Fruit fly (Drosophila melanogaster) whole organism, wandering third instar larva: ENCODE results near the gene RpL34b.

Source experiments
- Abd-B ChIP-seq: fragments of >200 bp; optimal IDR thresholded peaks from 2 replicates; lab custom pipeline; 2017; ENCODE audit warnings: missing biosample characterization, missing genetic modification characterization
- CG32264 ChIP-seq: fragments of 200-800 bp; sonication (Bioruptor generic); optimal IDR thresholded peaks from 2 replicates; lab custom pipeline; 2016; ENCODE audit warnings: missing biosample characterization, missing genetic modification characterization
- CG9705 ChIP-seq: fragments of 200-800 bp; sonication (Bioruptor generic); optimal IDR thresholded peaks from 2 replicates; lab custom pipeline; 2018; ENCODE audit warnings: missing biosample characterization, mild to moderate bottlenecking, missing genetic modification characterization
- CrebA ChIP-seq: fragments of 200-800 bp; sonication (Bioruptor generic); optimal IDR thresholded peaks from 2 replicates; lab custom pipeline; 2016; ENCODE audit warnings: missing biosample characterization, mild to moderate bottlenecking, missing genetic modification characterization, borderline replicate concordance
- Dfd ChIP-seq: fragments of >200 bp; optimal IDR thresholded peaks from 2 replicates; lab custom pipeline; 2017; ENCODE audit warnings: missing biosample characterization, missing genetic modification characterization
- Dif ChIP-seq: fragments of 200-275, 200-300 bp; sonication (Bioruptor generic); optimal IDR thresholded peaks from 2 replicates; lab custom pipeline; 2018; ENCODE audit warnings: missing biosample characterization, missing genetic modification characterization; ENCODE audit not compliant: partially characterized antibody
- GATAd ChIP-seq: sonication (Bioruptor generic); optimal IDR thresholded peaks from 2 replicates; lab custom pipeline; 2016; ENCODE audit warnings: missing biosample characterization, missing genetic modification characterization
- HLH106 ChIP-seq: fragments of 200-800 bp; optimal IDR thresholded peaks from 3 replicates; lab custom pipeline; 2019; ENCODE audit warnings: missing biosample characterization, mild to moderate bottlenecking, missing genetic modification characterization, moderate library complexity
- Hnf4 ChIP-seq: fragments of 200-800 bp; sonication (Bioruptor generic); optimal IDR thresholded peaks from 2 replicates; lab custom pipeline; 2016; ENCODE audit warnings: missing biosample characterization, mild to moderate bottlenecking, missing genetic modification characterization
- Hr78 ChIP-seq: fragments of >200 bp; optimal IDR thresholded peaks from 2 replicates; lab custom pipeline; 2017; ENCODE audit warnings: missing biosample characterization, missing genetic modification characterization
- Hr83 ChIP-seq: fragments of 200-300 bp; sonication (Bioruptor generic); optimal IDR thresholded peaks from 2 replicates; lab custom pipeline; 2016; ENCODE audit warnings: missing biosample characterization, mild to moderate bottlenecking, missing genetic modification characterization, moderate library complexity; ENCODE audit not compliant: poor library complexity, severe bottlenecking
- Jra ChIP-seq: sonication (Bioruptor generic); optimal IDR thresholded peaks from 2 replicates; lab custom pipeline; 2016; ENCODE audit warnings: missing biosample characterization, missing genetic modification characterization
- Mio ChIP-seq: sonication (Bioruptor generic); optimal IDR thresholded peaks from 2 replicates; lab custom pipeline; 2016; ENCODE audit warnings: missing biosample characterization, missing genetic modification characterization
- Myc ChIP-seq: fragments of >200 bp; optimal IDR thresholded peaks from 2 replicates; lab custom pipeline; 2017
- N ChIP-seq: fragments of >200 bp; optimal IDR thresholded peaks from 2 replicates; lab custom pipeline; 2018; ENCODE audit warnings: missing biosample characterization, missing external identifiers, missing genetic modification characterization
- OdsH ChIP-seq: fragments of 200-800 bp; sonication (Bioruptor generic); optimal IDR thresholded peaks from 2 replicates; lab custom pipeline; 2016; ENCODE audit warnings: missing biosample characterization, mild to moderate bottlenecking, missing genetic modification characterization
- Rel ChIP-seq, 2 experiments: fragments of 200-800 bp; sonication (Bioruptor generic) in 1 of 2; optimal IDR thresholded peaks; 2 replicates in 1 of 2; 3 replicates in 1 of 2; lab custom pipeline; 2016 to 2019; ENCODE audit warnings: mild to moderate bottlenecking in 2 of 2, missing biosample characterization in 2 of 2, missing genetic modification characterization in 2 of 2, moderate library complexity in 1 of 2
- Sp1 ChIP-seq: fragments of 200-800 bp; sonication (Bioruptor generic); optimal IDR thresholded peaks from 3 replicates; lab custom pipeline; 2019; ENCODE audit warnings: missing biosample characterization, mild to moderate bottlenecking, missing genetic modification characterization, moderate library complexity
- Vsx2 ChIP-seq: fragments of 200-300, 225-300 bp; sonication (Bioruptor generic); optimal IDR thresholded peaks from 2 replicates; lab custom pipeline; 2018; ENCODE audit warnings: missing biosample characterization, missing genetic modification characterization; ENCODE audit not compliant: partially characterized antibody
- br ChIP-seq: fragments of 200-800 bp; sonication (Bioruptor generic); optimal IDR thresholded peaks from 2 replicates; lab custom pipeline; 2016; ENCODE audit warnings: missing biosample characterization, missing genetic modification characterization
- brk ChIP-seq: fragments of 200-800 bp; sonication (Bioruptor generic); optimal IDR thresholded peaks from 2 replicates; lab custom pipeline; 2016; ENCODE audit warnings: missing biosample characterization, mild to moderate bottlenecking, missing genetic modification characterization
- dl ChIP-seq, 2 experiments: fragments of 175-275, 200-275 bp in 1 of 2; fragments of 200-275 bp in 1 of 2; sonication (Bioruptor generic); optimal IDR thresholded peaks; lab custom pipeline; 2018; ENCODE audit warnings: mild to moderate bottlenecking in 2 of 2, missing biosample characterization in 2 of 2, missing genetic modification characterization in 2 of 2, moderate library complexity in 2 of 2; ENCODE audit not compliant: partially characterized antibody in 2 of 2, insufficient read depth in 1 of 2
- dmrt93B ChIP-seq: fragments of 200-800 bp; sonication (Bioruptor generic); optimal IDR thresholded peaks from 2 replicates; lab custom pipeline; 2018; ENCODE audit warnings: missing biosample characterization, mild to moderate bottlenecking, missing genetic modification characterization
- dsf ChIP-seq: sonication (Bioruptor generic); optimal IDR thresholded peaks from 2 replicates; lab custom pipeline; 2016; ENCODE audit warnings: missing biosample characterization, missing genetic modification characterization, borderline replicate concordance
- ey ChIP-seq: fragments of 200-800 bp; sonication (Bioruptor generic); optimal IDR thresholded peaks from 2 replicates; lab custom pipeline; 2016; ENCODE audit warnings: missing biosample characterization, missing genetic modification characterization
- foxo ChIP-seq, 2 experiments: fragments of 200-800 bp; sonication (Bioruptor generic); optimal IDR thresholded peaks; 2 replicates in 1 of 2; 3 replicates in 1 of 2; lab custom pipeline; 2016 to 2017; ENCODE audit warnings: missing biosample characterization in 2 of 2, missing genetic modification characterization in 2 of 2
- fru ChIP-seq: fragments of 200-800 bp; sonication (Bioruptor generic); optimal IDR thresholded peaks from 3 replicates; lab custom pipeline; 2016; ENCODE audit warnings: missing biosample characterization, mild to moderate bottlenecking, missing genetic modification characterization
- h ChIP-seq: fragments of 200-800 bp; sonication (Bioruptor generic); optimal IDR thresholded peaks from 3 replicates; lab custom pipeline; 2016; ENCODE audit warnings: missing biosample characterization, mild to moderate bottlenecking, missing genetic modification characterization
- jim ChIP-seq: fragments of 175-275, 200-325 bp; sonication (Bioruptor generic); optimal IDR thresholded peaks from 2 replicates; lab custom pipeline; 2016; ENCODE audit warnings: missing biosample characterization, mild to moderate bottlenecking, missing genetic modification characterization
- lola ChIP-seq: fragments of >200 bp; optimal IDR thresholded peaks from 2 replicates; lab custom pipeline; 2017; ENCODE audit warnings: missing biosample characterization, missing genetic modification characterization
- pan ChIP-seq: fragments of >200 bp; optimal IDR thresholded peaks from 2 replicates; lab custom pipeline; 2017
- psq ChIP-seq: fragments of 200-800 bp; sonication (Bioruptor generic); optimal IDR thresholded peaks from 3 replicates; lab custom pipeline; 2017; ENCODE audit warnings: missing biosample characterization, mild to moderate bottlenecking, missing genetic modification characterization, moderate library complexity
- rgr ChIP-seq: fragments of 200-800 bp; sonication (Bioruptor generic); optimal IDR thresholded peaks from 3 replicates; lab custom pipeline; 2016; ENCODE audit warnings: missing biosample characterization, mild to moderate bottlenecking, missing genetic modification characterization
- sage ChIP-seq: fragments of 200-800 bp; sonication (Bioruptor generic); optimal IDR thresholded peaks from 2 replicates; lab custom pipeline; 2016; ENCODE audit warnings: missing biosample characterization, mild to moderate bottlenecking, missing genetic modification characterization
- sv ChIP-seq: fragments of 200-800 bp; sonication (Bioruptor generic); optimal IDR thresholded peaks from 3 replicates; lab custom pipeline; 2016; ENCODE audit warnings: missing biosample characterization, missing genetic modification characterization
- tai ChIP-seq: sonication (Bioruptor generic); optimal IDR thresholded peaks from 2 replicates; lab custom pipeline; 2016; ENCODE audit warnings: missing biosample characterization, missing genetic modification characterization
- usp ChIP-seq: fragments of >200 bp; optimal IDR thresholded peaks from 2 replicates; lab custom pipeline; 2017; ENCODE audit warnings: missing biosample characterization, missing genetic modification characterization
- woc ChIP-seq: sonication (Bioruptor generic); optimal IDR thresholded peaks from 2 replicates; lab custom pipeline; 2016; ENCODE audit warnings: missing biosample characterization, mild to moderate bottlenecking, missing genetic modification characterization

The RpL34b gene

DNA sequence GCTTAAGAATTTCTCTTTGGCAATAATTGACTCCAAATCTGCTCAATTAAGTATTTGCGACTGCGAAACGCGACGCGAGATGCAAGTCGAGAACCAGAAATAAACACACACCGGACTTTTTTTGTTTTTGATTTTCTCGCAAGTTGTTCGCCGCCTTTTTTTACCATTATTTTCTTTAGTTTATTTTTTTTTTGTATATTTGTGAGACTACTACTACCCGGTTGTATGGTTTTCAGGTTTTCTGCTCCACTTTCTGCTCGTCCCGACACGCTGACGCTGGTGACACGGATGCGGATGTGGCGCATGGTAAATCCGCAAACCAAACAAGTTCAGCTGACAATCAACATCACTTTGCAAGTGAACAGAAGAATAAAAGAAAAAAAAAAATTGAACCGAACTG lies 20.1 kb downstream of the RpL34b start:
- no peak for TF ChIP-seq CG32264 (GFP tag; lab: Kevin White, UChicago)
- TF ChIP-seq dsf (GFP tag; lab: Kevin White, UChicago): no peak
- TF ChIP-seq tai: no peak
- TF ChIP-seq lola (GFP tag; lab: Kevin White, UChicago): no peak
- TF ChIP-seq Jra: no peak
- TF ChIP-seq foxo (GFP tag; optimal IDR thresholded peaks at IDR 0.05; lab: Kevin White, UChicago): no peak
- no peak for TF ChIP-seq Abd-B
- TF ChIP-seq jim (GFP tag; lab: Kevin White, UChicago): no peak
- TF ChIP-seq CrebA (GFP tag; lab: Kevin White, UChicago): no peak
- no peak for TF ChIP-seq br (GFP tag; lab: Kevin White, UChicago)
- TF ChIP-seq dl (GFP tag; optimal IDR thresholded peaks at IDR 0.05; lab: Kevin White, UChicago; ENCODE audit: insufficient read depth in 1 of 2, partially characterized antibody in 2 of 2): no peak
- no peak for TF ChIP-seq fru (GFP tag; lab: Kevin White, UChicago)
- TF ChIP-seq Dif (GFP tag; lab: Kevin White, UChicago): no peak
- no peak for TF ChIP-seq sage
- TF ChIP-seq Mio (GFP tag; lab: Kevin White, UChicago): no peak
- no peak for TF ChIP-seq h (GFP tag; lab: Kevin White, UChicago)
- TF ChIP-seq GATAd (GFP tag; lab: Kevin White, UChicago): no peak
- TF ChIP-seq pan (lab: Kevin White, UChicago): no peak
- TF ChIP-seq Rel (GFP tag; optimal IDR thresholded peaks at IDR 0.05; lab: Kevin White, UChicago): no peak
- no peak for TF ChIP-seq Rel (tag; optimal IDR thresholded peaks at IDR 0.05; lab: Kevin White, UChicago)

DNA sequence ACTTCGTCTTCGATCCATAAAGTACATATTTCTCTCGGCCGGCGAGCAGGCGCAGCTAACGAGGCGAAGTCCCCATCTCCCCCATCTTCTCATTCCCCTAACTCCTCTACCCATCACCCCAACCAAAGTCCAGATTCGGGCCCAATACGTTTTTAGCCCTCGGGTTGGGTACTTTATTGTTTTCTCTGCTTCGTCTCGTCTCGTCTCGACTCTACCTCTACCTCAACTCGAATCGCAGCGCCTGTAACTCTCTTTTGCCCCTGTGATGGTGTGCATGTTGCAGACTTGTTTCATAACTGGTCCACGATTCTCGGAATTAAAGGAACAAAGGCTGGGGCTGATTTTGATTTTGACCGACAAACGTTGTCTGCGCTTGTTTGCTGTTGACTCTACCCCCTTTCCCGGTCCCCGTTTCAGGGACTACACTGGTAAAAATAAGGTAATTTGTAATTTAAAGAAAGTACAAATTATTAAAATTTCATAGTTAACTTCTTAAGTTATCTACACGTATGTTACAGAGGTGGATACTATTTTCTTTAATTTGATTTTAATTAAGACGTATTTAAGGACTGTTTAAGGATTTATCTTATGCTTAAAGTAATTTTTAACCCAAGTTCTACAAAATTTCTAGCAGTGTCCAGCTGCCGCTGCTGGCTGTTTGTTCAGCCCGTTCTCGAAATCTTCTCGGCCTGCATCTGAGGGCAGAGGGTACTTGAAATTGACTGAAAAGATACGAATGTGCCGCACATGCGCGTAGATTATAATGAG lies 22.2 kb downstream of the RpL34b start:
- TF ChIP-seq CG9705 (GFP tag; lab: Kevin White, UChicago): peak; percentile 76
- TF ChIP-seq Sp1 (GFP tag; lab: Kevin White, UChicago): peak; percentile 96
- TF ChIP-seq lola (GFP tag; lab: Kevin White, UChicago): no peak
- TF ChIP-seq CG32264 (GFP tag; lab: Kevin White, UChicago): peak; percentile 73
- no peak for TF ChIP-seq Hr78 (GFP tag; lab: Kevin White, UChicago)
- TF ChIP-seq tai: peak; percentile 71
- peak; percentile 81 for TF ChIP-seq brk (GFP tag; lab: Kevin White, UChicago)
- no peak for TF ChIP-seq Abd-B
- TF ChIP-seq Vsx2: peak; percentile 71
- TF ChIP-seq h (GFP tag; lab: Kevin White, UChicago): peak; percentile 95
- peak; percentile 94 for TF ChIP-seq Hnf4
- peak; percentile 96 for TF ChIP-seq fru (GFP tag; lab: Kevin White, UChicago)
- TF ChIP-seq sage: peak; percentile 86
- peak; percentile 95 for TF ChIP-seq HLH106 (tag; lab: Kevin White, UChicago)
- no peak for TF ChIP-seq pan (lab: Kevin White, UChicago)
- TF ChIP-seq dmrt93B (GFP tag; lab: Kevin White, UChicago): peak; percentile 79
- peak; percentile 98 for TF ChIP-seq woc (GFP tag; lab: Kevin White, UChicago)
- TF ChIP-seq dsf (GFP tag; lab: Kevin White, UChicago): peak; percentile 61
- TF ChIP-seq Hr83 (GFP tag; lab: Kevin White, UChicago): peak; percentile 82
- TF ChIP-seq rgr (GFP tag; lab: Kevin White, UChicago): peak; percentile 88
- peak; percentile 73 for TF ChIP-seq Rel (GFP tag; optimal IDR thresholded peaks at IDR 0.05; lab: Kevin White, UChicago)
- TF ChIP-seq Rel (tag; optimal IDR thresholded peaks at IDR 0.05; lab: Kevin White, UChicago): peak; percentile 68
- peak; percentile 88 for TF ChIP-seq br (GFP tag; lab: Kevin White, UChicago)
- no peak for TF ChIP-seq dl (GFP tag; optimal IDR thresholded peaks at IDR 0.05; lab: Kevin White, UChicago; ENCODE audit: insufficient read depth in 1 of 2, partially characterized antibody in 2 of 2)
- no peak for TF ChIP-seq jim (GFP tag; lab: Kevin White, UChicago)
- TF ChIP-seq ey (GFP tag; lab: Kevin White, UChicago): peak; percentile 88
- TF ChIP-seq psq (GFP tag; lab: Kevin White, UChicago): peak; percentile 93
- TF ChIP-seq Myc: no peak
- TF ChIP-seq N: no peak
- peak; percentile 6 for TF ChIP-seq Dif (GFP tag; lab: Kevin White, UChicago)
- peak; percentile 51 for TF ChIP-seq Jra
- TF ChIP-seq foxo (GFP tag; optimal IDR thresholded peaks at IDR 0.05; lab: Kevin White, UChicago): peak in 1 of 2 experiments; percentile 93
- no peak for TF ChIP-seq Mio (GFP tag; lab: Kevin White, UChicago)
- TF ChIP-seq OdsH (GFP tag; lab: Kevin White, UChicago): peak; percentile 93
- no peak for TF ChIP-seq Dfd (GFP tag; lab: Kevin White, UChicago)
- TF ChIP-seq sv (GFP tag; lab: Kevin White, UChicago): no peak
- peak; percentile 64 for TF ChIP-seq CrebA (GFP tag; lab: Kevin White, UChicago)
- TF ChIP-seq GATAd (GFP tag; lab: Kevin White, UChicago): peak; percentile 11
- no peak for TF ChIP-seq usp (GFP tag; lab: Kevin White, UChicago)
